Fruit fly (Drosophila melanogaster) whole organism, adult: ENCODE results near the gene Tsp66A.
A peak's percentile ranks its signal among the peaks of the same experiment; 100 is the strongest.
"Not testable (repeated sequence)": the region's sequence is repeated elsewhere in the genome, so short reads cannot be mapped to it uniquely, and the experiment has no call there.

Experiments used
- CG11617 ChIP-seq: fragments of 200-800 bp; sonication (Bioruptor generic); optimal IDR thresholded peaks from 2 replicates; lab custom pipeline; 2017; ENCODE audit warnings: mild to moderate bottlenecking, missing biosample characterization, missing genetic modification reagents, missing genetic modification characterization
- CG12768 ChIP-seq: fragments of 200-800 bp; sonication (Bioruptor generic); optimal IDR thresholded peaks from 2 replicates; lab custom pipeline; 2017; ENCODE audit warnings: missing biosample characterization, missing genetic modification characterization, mild to moderate bottlenecking, moderate library complexity, missing genetic modification reagents
- CG14711 ChIP-seq: fragments of 200-800 bp; sonication (Bioruptor generic); optimal IDR thresholded peaks from 2 replicates; lab custom pipeline; 2018; ENCODE audit warnings: missing biosample characterization, mild to moderate bottlenecking, missing genetic modification characterization, moderate library complexity
- CG1620 ChIP-seq: fragments of 200-800 bp; sonication (Bioruptor generic); optimal IDR thresholded peaks from 2 replicates; lab custom pipeline; 2016; ENCODE audit warnings: missing biosample characterization, missing genetic modification characterization
- CG33017 ChIP-seq: fragments of 200-800 bp; sonication (Bioruptor generic); optimal IDR thresholded peaks from 2 replicates; lab custom pipeline; 2018; ENCODE audit warnings: missing biosample characterization, mild to moderate bottlenecking, missing genetic modification characterization, moderate library complexity
- CG5204 ChIP-seq: fragments of 200-800 bp; sonication (Bioruptor generic); optimal IDR thresholded peaks from 2 replicates; lab custom pipeline; 2016; ENCODE audit warnings: missing biosample characterization, missing genetic modification characterization
- CG7045 ChIP-seq: fragments of 200-800 bp; sonication (Bioruptor generic); optimal IDR thresholded peaks from 2 replicates; lab custom pipeline; 2017; ENCODE audit warnings: missing biosample characterization, mild to moderate bottlenecking, missing genetic modification characterization
- CG7101 ChIP-seq: fragments of 200-800 bp; sonication (Bioruptor generic); optimal IDR thresholded peaks from 2 replicates; lab custom pipeline; 2018; ENCODE audit warnings: missing biosample characterization, mild to moderate bottlenecking, missing genetic modification characterization, moderate library complexity
- Clk ChIP-seq: fragments of 200-800 bp; sonication (Bioruptor generic); optimal IDR thresholded peaks from 2 replicates; lab custom pipeline; 2017; ENCODE audit warnings: missing biosample characterization, missing genetic modification characterization
- Crg-1 ChIP-seq: fragments of 200-800 bp; sonication (Bioruptor generic); optimal IDR thresholded peaks from 2 replicates; lab custom pipeline; 2016; ENCODE audit warnings: missing biosample characterization, missing genetic modification characterization
- Hr96 ChIP-seq: fragments of 200-800 bp; sonication (Bioruptor generic); optimal IDR thresholded peaks from 2 replicates; lab custom pipeline; 2016; ENCODE audit warnings: missing biosample characterization, missing genetic modification characterization
- Mnt ChIP-seq: fragments of 200-800 bp; sonication (Bioruptor generic); optimal IDR thresholded peaks from 2 replicates; lab custom pipeline; 2016; ENCODE audit warnings: missing biosample characterization, mild to moderate bottlenecking, missing genetic modification characterization
- bab1 ChIP-seq: fragments of 200-800 bp; sonication (Bioruptor generic); optimal IDR thresholded peaks from 3 replicates; lab custom pipeline; 2019; ENCODE audit warnings: missing biosample characterization, mild to moderate bottlenecking, missing genetic modification characterization, moderate library complexity
- cic ChIP-seq: fragments of 200-800 bp; sonication (Bioruptor generic); optimal IDR thresholded peaks from 2 replicates; lab custom pipeline; 2017; ENCODE audit warnings: missing biosample characterization, mild to moderate bottlenecking, missing genetic modification characterization, moderate library complexity
- cnc ChIP-seq, 2 experiments: fragments of >200 bp; optimal IDR thresholded peaks; 2 replicates each; lab custom pipeline; 2017
- kay ChIP-seq: fragments of 200-800 bp; sonication (Bioruptor generic); peaks from one replicate; lab custom pipeline; 2016; ENCODE audit warnings: missing biosample characterization, missing genetic modification characterization, borderline replicate concordance
- ovo ChIP-seq: fragments of 200-800 bp; sonication (Bioruptor generic); optimal IDR thresholded peaks from 2 replicates; lab custom pipeline; 2016; ENCODE audit warnings: missing biosample characterization, missing genetic modification characterization
- pad ChIP-seq: fragments of 200-800 bp; sonication (Bioruptor generic); optimal IDR thresholded peaks from 3 replicates; lab custom pipeline; 2017; ENCODE audit warnings: missing biosample characterization, missing genetic modification characterization, mild to moderate bottlenecking, moderate library complexity, missing genetic modification reagents
- tj ChIP-seq: fragments of 200-800 bp; sonication (Bioruptor generic); optimal IDR thresholded peaks from 3 replicates; lab custom pipeline; 2017; ENCODE audit warnings: missing biosample characterization, mild to moderate bottlenecking, missing genetic modification characterization, moderate library complexity
- toe ChIP-seq: fragments of 200-800 bp; sonication (Bioruptor generic); optimal IDR thresholded peaks from 2 replicates; lab custom pipeline; 2016; ENCODE audit warnings: missing biosample characterization, missing genetic modification characterization

Gene Tsp66A

DNA sequence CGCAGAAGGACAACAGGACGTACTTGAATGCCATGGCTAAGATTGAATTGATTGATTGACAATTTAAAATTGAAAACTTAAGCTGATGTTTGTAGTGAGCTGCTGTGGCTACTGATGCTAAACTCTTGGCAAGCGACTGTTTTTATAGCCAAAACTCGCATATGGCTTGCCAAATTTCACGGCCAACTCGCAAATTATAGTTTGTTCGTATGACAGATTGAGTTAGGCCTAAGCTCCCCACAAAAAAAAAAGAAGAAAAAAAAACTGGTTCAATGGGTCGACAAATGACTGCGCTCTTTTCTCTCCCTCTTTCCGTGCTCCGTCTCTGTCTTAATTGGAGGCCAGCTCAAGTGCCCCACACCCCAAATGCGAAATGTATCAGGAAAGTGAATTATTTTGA is 4.9 kb downstream of the Tsp66A start, which contains the start of gene CG8543:
Gene CG8543 (minus strand): TSS at position 101 of the 400 bp plus-strand sequence.
- TF ChIP-seq pad (GFP tag; lab: Kevin White, UChicago) = no peak
- no peak for TF ChIP-seq CG5204
- TF ChIP-seq CG7101 (tag; lab: Kevin White, UChicago) = no peak
- no peak for TF ChIP-seq CG33017 (tag; lab: Kevin White, UChicago)
- TF ChIP-seq Crg-1 (GFP tag; lab: Kevin White, UChicago) = no peak
- no peak for TF ChIP-seq CG11617 (GFP tag; lab: Kevin White, UChicago)
- no peak for TF ChIP-seq toe (GFP tag; lab: Kevin White, UChicago)
- TF ChIP-seq bab1 = no peak
- TF ChIP-seq kay (GFP tag; lab: Kevin White, UChicago) = no peak
- no peak for TF ChIP-seq cnc (optimal IDR thresholded peaks at IDR 0.05; lab: Kevin White, UChicago)
- TF ChIP-seq Hr96 = no peak
- TF ChIP-seq CG12768 (GFP tag; lab: Kevin White, UChicago) = no peak
- TF ChIP-seq tj (GFP tag; lab: Kevin White, UChicago) = no peak
- TF ChIP-seq CG14711 (tag; lab: Kevin White, UChicago) = no peak
- TF ChIP-seq CG1620 = no peak
- TF ChIP-seq ovo (GFP tag; lab: Kevin White, UChicago) = no peak
- TF ChIP-seq Clk (GFP tag; lab: Kevin White, UChicago) = no peak
- no peak for TF ChIP-seq Mnt (GFP tag; lab: Kevin White, UChicago)
- TF ChIP-seq cic (GFP tag; lab: Kevin White, UChicago) = no peak

DNA sequence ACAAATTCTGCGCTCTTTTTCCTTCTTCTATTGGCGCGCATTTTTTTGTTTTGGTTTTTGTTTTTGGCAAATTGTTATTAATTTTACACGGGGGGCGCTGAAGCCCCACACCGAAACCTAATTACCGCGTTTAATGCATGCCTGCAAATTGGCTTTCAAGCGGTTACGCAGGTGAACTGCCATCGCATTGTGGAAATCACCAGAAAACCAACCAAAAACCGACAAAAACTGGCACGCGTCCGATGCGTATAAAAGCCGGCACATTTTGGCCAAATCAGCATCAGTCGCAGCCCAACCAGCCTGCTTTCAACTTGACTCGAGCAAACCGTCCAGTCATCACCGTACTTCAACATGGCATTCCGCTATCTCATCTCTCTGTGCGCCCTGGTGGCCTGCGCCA is 6.0 kb downstream of the Tsp66A start, which contains the start of gene CG8541:
Gene CG8541 (plus strand): TSS at position 301 of the 400 bp plus-strand sequence.
- TF ChIP-seq CG7101 (tag; lab: Kevin White, UChicago) (no peak), CG5204 (no peak), CG11617 (GFP tag; lab: Kevin White, UChicago) (no peak), CG7045 (no peak)

DNA sequence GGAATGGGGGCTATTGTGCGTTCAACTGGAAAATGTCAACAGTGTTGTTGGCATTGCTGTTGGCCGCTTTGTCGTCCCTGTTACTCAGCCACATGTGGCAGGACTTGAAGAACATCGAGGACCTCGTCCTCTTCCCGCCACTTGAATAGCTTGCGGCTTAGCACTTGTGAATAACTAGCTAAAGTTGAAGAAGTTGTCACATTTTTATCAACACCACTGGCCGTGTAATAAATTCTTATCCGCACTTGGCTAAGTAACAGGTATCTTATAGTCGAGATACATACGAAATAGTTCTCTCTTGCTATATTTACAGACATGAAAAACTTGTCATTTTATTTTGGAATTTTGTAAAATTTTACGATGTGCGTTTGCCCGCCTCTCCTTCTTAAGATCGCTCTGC is 10.0 kb downstream of the Tsp66A start, which contains the start of gene CG43292:
Gene CG43292 (plus strand): TSS at position 301 of the 400 bp plus-strand sequence.
- TF ChIP-seq cnc (optimal IDR thresholded peaks at IDR 0.05; lab: Kevin White, UChicago) = no peak
- no peak for TF ChIP-seq ovo (GFP tag; lab: Kevin White, UChicago)
- no peak for TF ChIP-seq Hr96
- no peak for TF ChIP-seq toe (GFP tag; lab: Kevin White, UChicago)
- no peak for TF ChIP-seq Crg-1 (GFP tag; lab: Kevin White, UChicago)
- no peak for TF ChIP-seq bab1
- no peak for TF ChIP-seq CG33017 (tag; lab: Kevin White, UChicago)
- TF ChIP-seq pad (GFP tag; lab: Kevin White, UChicago) = no peak
- TF ChIP-seq CG11617 (GFP tag; lab: Kevin White, UChicago) = no peak
- TF ChIP-seq CG5204 = no peak
- no peak for TF ChIP-seq CG7045

DNA sequence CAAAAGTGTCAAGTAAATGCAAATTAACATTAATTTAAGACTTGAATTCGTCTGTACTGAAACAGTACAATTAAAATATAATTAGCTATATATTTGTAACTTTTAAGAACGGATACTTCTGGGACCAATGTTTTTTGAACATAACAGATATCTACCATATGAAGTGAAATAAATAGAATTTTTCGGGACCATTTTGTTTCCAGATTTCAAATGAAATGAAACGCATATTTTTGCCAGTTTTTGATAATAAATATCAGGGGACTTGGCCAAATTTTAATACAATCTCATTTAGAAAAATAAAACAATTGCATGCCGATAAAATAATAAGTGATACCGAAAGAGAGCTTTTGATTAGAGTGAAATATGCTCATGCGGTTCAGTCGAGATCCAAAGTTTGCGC is 20.4 kb downstream of the Tsp66A start, which contains the start of gene mthl6:
Gene mthl6 (plus strand): TSS at position 301 of the 400 bp plus-strand sequence.
- TF ChIP-seq Mnt (GFP tag; lab: Kevin White, UChicago) (no peak), CG7101 (tag; lab: Kevin White, UChicago) (no peak), kay (GFP tag; lab: Kevin White, UChicago) (peak; percentile 22)

DNA sequence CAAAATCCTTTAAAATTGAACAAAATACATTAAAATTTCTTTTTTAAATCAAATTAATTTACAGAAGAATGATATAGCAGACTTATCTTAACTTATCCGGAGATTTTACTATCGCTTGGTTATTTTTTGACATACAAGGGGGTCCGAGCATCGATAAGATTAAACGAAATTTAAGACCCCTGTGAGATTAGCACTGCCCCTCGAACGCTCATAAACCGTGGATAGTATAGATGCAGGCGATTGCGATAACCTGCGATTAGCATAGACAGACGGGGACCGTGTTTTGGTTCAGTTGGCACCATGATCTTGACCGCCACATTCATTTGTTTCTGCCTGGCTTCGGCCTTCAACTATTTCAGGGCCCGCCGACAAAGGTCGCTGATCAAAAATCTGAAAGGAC is 26.3 kb downstream of the Tsp66A start, which contains the start of gene Cyp316a1:
Gene Cyp316a1 (plus strand): TSS at position 301 of the 400 bp plus-strand sequence.
- no peak for TF ChIP-seq Crg-1 (GFP tag; lab: Kevin White, UChicago)
- TF ChIP-seq CG1620 = no peak
- no peak for TF ChIP-seq ovo (GFP tag; lab: Kevin White, UChicago)
- TF ChIP-seq CG7101 (tag; lab: Kevin White, UChicago) = no peak

DNA sequence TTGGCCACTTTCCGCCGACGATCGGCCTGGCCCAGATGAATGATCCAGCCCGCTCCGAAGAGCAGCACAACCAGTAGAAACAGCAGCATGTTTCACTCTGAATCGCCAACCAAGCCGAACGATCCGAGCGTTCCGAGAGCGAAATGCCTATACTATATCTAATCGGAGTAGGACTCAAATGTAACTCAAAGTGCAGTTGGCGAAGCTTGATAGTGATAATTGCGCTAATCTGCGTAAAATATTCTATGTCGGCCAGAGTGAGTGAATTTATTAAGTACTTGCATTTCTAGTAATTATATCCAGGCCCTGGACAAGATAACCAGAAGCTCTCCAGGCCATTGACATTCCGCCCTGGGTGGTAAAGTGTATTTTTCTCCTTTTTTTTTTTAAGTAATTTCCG is 30.8 kb downstream of the Tsp66A start, which contains the start of gene Cyp4d8:
Gene Cyp4d8 (minus strand): TSS at position 101 of the 400 bp plus-strand sequence.
- TF ChIP-seq CG1620 (no peak), Hr96 (no peak), CG11617 (GFP tag; lab: Kevin White, UChicago) (no peak), pad (GFP tag; lab: Kevin White, UChicago) (no peak), tj (GFP tag; lab: Kevin White, UChicago) (no peak), cic (GFP tag; lab: Kevin White, UChicago) (peak; percentile 23), kay (GFP tag; lab: Kevin White, UChicago) (no peak), cnc (optimal IDR thresholded peaks at IDR 0.05; lab: Kevin White, UChicago) (no peak)

DNA sequence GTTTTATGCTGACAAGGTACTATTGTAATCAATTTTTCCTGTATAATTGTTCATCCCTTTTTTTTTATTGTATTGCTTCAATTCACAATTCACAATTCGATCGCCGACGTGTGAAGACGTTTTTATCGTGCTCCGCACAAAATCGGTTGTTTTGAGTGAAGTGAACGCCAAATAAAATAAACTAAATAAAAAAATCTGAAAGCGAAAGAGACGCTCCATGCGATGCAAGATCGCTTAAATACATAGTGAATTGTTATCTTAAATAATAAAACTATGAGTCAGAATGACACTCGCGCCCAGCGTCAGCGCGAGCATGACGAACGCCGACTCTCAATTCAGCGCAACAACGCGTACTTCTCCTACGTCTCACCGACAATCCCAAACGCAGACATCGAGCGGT is 33.4 kb downstream of the Tsp66A start, which contains the start of gene CG8539:
Gene CG8539 (minus strand): TSS at position 101 of the 400 bp plus-strand sequence.
- TF ChIP-seq tj, pad, Mnt (GFP tag; lab: Kevin White, UChicago): not testable (repeated sequence)
